Fruit fly (Drosophila melanogaster): ENCODE data around the gene Ns3.

dm6 chrX:1467382-1467592, 3.3 kb upstream of the Ns3 start, which contains the start of gene CG14778:
- TF ChIP-seq pan (optimal IDR thresholded peaks at IDR 0.05) (no peak), pan (GFP tag; optimal IDR thresholded peaks at IDR 0.05 in 1 of 2, IDR thresholded peaks at IDR 0.05 in 1 of 2) (no peak), CG2120 (GFP tag; optimal IDR thresholded peaks at IDR 0.05) (no peak), luna (GFP tag; optimal IDR thresholded peaks at IDR 0.05) (no peak), ttk (GFP tag; IDR thresholded peaks at IDR 0.05) (no peak), her (GFP tag; optimal IDR thresholded peaks at IDR 0.05) (no peak), Ssrp (tag; optimal IDR thresholded peaks at IDR 0.05) (no peak)

All from whole organism, embryonic.